Worm (Caenorhabditis elegans): Measurements from ENCODE around the gene T05A7.3.

- TF ChIP-seq alr-1 (tag; optimal IDR thresholded peaks at IDR 0.05) (no peak), skn-1 (tag; optimal IDR thresholded peaks at IDR 0.05) (no peak), zag-1 (tag; optimal IDR thresholded peaks at IDR 0.05) (no peak), ceh-82 (tag; optimal IDR thresholded peaks at IDR 0.05) (no peak), aly-2 (tag; optimal IDR thresholded peaks at IDR 0.05) (no peak), lin-13 (GFP tag; optimal IDR thresholded peaks at IDR 0.05) (no peak), nhr-237 (tag; optimal IDR thresholded peaks at IDR 0.05) (no peak), nhr-12 (tag; optimal IDR thresholded peaks at IDR 0.05) (no peak), nhr-11 (tag; optimal IDR thresholded peaks at IDR 0.05) (no peak), R02D3.7 (tag; optimal IDR thresholded peaks at IDR 0.05) (no peak), snpc-4 (tag; optimal IDR thresholded peaks at IDR 0.05) (no peak), mdl-1 (tag; optimal IDR thresholded peaks at IDR 0.05) (no peak), ztf-4 (tag; optimal IDR thresholded peaks at IDR 0.05) (no peak)
Measured at ce11 chrII:4674188-4674587, 1.4 kb upstream of the T05A7.3 start.
